Fruit fly (Drosophila melanogaster) whole organism, embryonic: ENCODE data around the gene galectin.

ENCODE experiments used
- Antp ChIP-seq: fragments of 200-800 bp; sonication (Bioruptor generic); optimal IDR thresholded peaks from 3 replicates; lab custom pipeline; 2016; ENCODE audit warnings: missing biosample characterization, missing genetic modification characterization
- Blimp-1 ChIP-seq: fragments of 200-800 bp; sonication (Bioruptor generic); optimal IDR thresholded peaks from 3 replicates; lab custom pipeline; 2018; ENCODE audit warnings: missing biosample characterization, missing genetic modification characterization, mild to moderate bottlenecking, moderate library complexity, missing genetic modification reagents
- CG10979 ChIP-seq: fragments of 200-800 bp; sonication (Bioruptor generic); optimal IDR thresholded peaks from 2 replicates; lab custom pipeline; 2018; ENCODE audit warnings: missing biosample characterization, mild to moderate bottlenecking, missing genetic modification characterization, moderate library complexity
- CG11085 ChIP-seq: fragments of 200-800 bp; sonication (Bioruptor generic); IDR thresholded peaks from 2 replicates; pipeline ENCODE4 v1.3.6; 2022; ENCODE audit warnings: missing biosample characterization, missing genetic modification characterization
- CG11696 ChIP-seq: fragments of 200-800 bp; sonication (Bioruptor generic); IDR thresholded peaks from 2 replicates; pipeline ENCODE4 v1.3.6; 2022; ENCODE audit warnings: missing biosample characterization, missing genetic modification characterization
- CG12299 ChIP-seq: fragments of 200-800 bp; sonication (Bioruptor generic); optimal IDR thresholded peaks from 2 replicates; lab custom pipeline; 2018; ENCODE audit warnings: missing biosample characterization, mild to moderate bottlenecking, missing genetic modification characterization
- CG13123 ChIP-seq: fragments of 200-800 bp; sonication (Bioruptor generic); optimal IDR thresholded peaks from 2 replicates; lab custom pipeline; 2016; ENCODE audit warnings: missing biosample characterization, missing genetic modification characterization
- CG13624 ChIP-seq: fragments of 200-800 bp; sonication (Bioruptor generic); optimal IDR thresholded peaks from 2 replicates; lab custom pipeline; 2016; ENCODE audit warnings: missing biosample characterization, missing genetic modification characterization
- CG13775 ChIP-seq: fragments of 200-800 bp; sonication (Bioruptor generic); optimal IDR thresholded peaks from 3 replicates; lab custom pipeline; 2017; ENCODE audit warnings: missing biosample characterization, mild to moderate bottlenecking, missing genetic modification characterization
- CG13894 ChIP-seq: fragments of 200-800 bp; sonication (Bioruptor generic); optimal IDR thresholded peaks from 3 replicates; lab custom pipeline; 2018; ENCODE audit warnings: missing biosample characterization, mild to moderate bottlenecking, missing genetic modification characterization, moderate library complexity
- CG14965 ChIP-seq: fragments of 200-800 bp; sonication (Bioruptor generic); optimal IDR thresholded peaks from 2 replicates; lab custom pipeline; 2016; ENCODE audit warnings: missing biosample characterization, missing genetic modification characterization, borderline replicate concordance
- CG17361 ChIP-seq: fragments of 200-800 bp; sonication (Bioruptor generic); IDR thresholded peaks from 3 replicates; pipeline ENCODE4 v1.3.6; 2022; ENCODE audit warnings: missing biosample characterization, missing genetic modification characterization
- CG2875 ChIP-seq: fragments of 200-800 bp; sonication (Bioruptor generic); optimal IDR thresholded peaks from 2 replicates; lab custom pipeline; 2017; ENCODE audit warnings: missing biosample characterization, mild to moderate bottlenecking, missing genetic modification characterization, missing genetic modification reagents
- CG30403 ChIP-seq: fragments of 200-800 bp; sonication (Bioruptor generic); optimal IDR thresholded peaks from 3 replicates; lab custom pipeline; 2016; ENCODE audit warnings: missing biosample characterization, missing genetic modification characterization
- CG3726 ChIP-seq: fragments of 200-800 bp; sonication (Bioruptor generic); IDR thresholded peaks from 3 replicates; pipeline ENCODE4, ENCODE4 v1.3.6; 2022; ENCODE audit warnings: missing biosample characterization, missing genetic modification characterization
- CG3995 ChIP-seq: fragments of 200-800 bp; sonication (Bioruptor generic); optimal IDR thresholded peaks from 3 replicates; lab custom pipeline; 2016; ENCODE audit warnings: missing biosample characterization, missing genetic modification characterization
- CG4328 ChIP-seq: fragments of 200-800 bp; sonication (Bioruptor generic); optimal IDR thresholded peaks from 3 replicates; lab custom pipeline; 2017; ENCODE audit warnings: missing biosample characterization, missing genetic modification reagents, missing genetic modification characterization
- CG4820 ChIP-seq: fragments of 200-800 bp; sonication (Bioruptor generic); optimal IDR thresholded peaks from 3 replicates; lab custom pipeline; 2016; ENCODE audit warnings: missing biosample characterization, missing genetic modification characterization
- CG5245 ChIP-seq: fragments of 200-800 bp; sonication (Bioruptor generic); optimal IDR thresholded peaks from 3 replicates; lab custom pipeline; 2016; ENCODE audit warnings: missing biosample characterization, missing genetic modification characterization
- CG6175 ChIP-seq: fragments of 200-800 bp; sonication (Bioruptor generic); IDR thresholded peaks from 3 replicates; pipeline ENCODE4 v1.3.6; 2022; ENCODE audit warnings: missing biosample characterization, missing genetic modification characterization
- CG7745 ChIP-seq: fragments of 200-800 bp; sonication (Bioruptor generic); optimal IDR thresholded peaks from 2 replicates; lab custom pipeline; 2018; ENCODE audit warnings: missing biosample characterization, mild to moderate bottlenecking, missing genetic modification characterization, moderate library complexity
- CG8089 ChIP-seq: fragments of 200-800 bp; sonication (Bioruptor generic); optimal IDR thresholded peaks from 3 replicates; lab custom pipeline; 2016; ENCODE audit warnings: missing biosample characterization, missing genetic modification characterization
- CG8478 ChIP-seq: fragments of >200 bp; optimal IDR thresholded peaks from 2 replicates; lab custom pipeline; 2018
- Dfd ChIP-seq, 2 experiments: fragments of >200 bp; optimal IDR thresholded peaks; 2 replicates each; lab custom pipeline; 2017; ENCODE audit warnings: missing biosample characterization in 2 of 2, missing genetic modification characterization in 2 of 2
- Dip2 ChIP-seq: fragments of 200-800 bp; sonication (Bioruptor generic); IDR thresholded peaks from 2 replicates; pipeline ENCODE4 v1.3.6; 2022; ENCODE audit warnings: missing biosample characterization, missing genetic modification characterization
- Optix ChIP-seq: fragments of 200-800 bp; sonication (Bioruptor generic); IDR thresholded peaks from 3 replicates; pipeline ENCODE4 v1.3.6; 2022; ENCODE audit warnings: missing biosample characterization, missing genetic modification characterization
- Ptx1 ChIP-seq: fragments of 200-800 bp; sonication (Bioruptor generic); IDR thresholded peaks from 2 replicates; pipeline ENCODE4 v1.3.6; 2022; ENCODE audit warnings: missing biosample characterization, missing genetic modification characterization
- Xbp1 ChIP-seq: fragments of 200-800 bp; sonication (Bioruptor generic); optimal IDR thresholded peaks from 3 replicates; lab custom pipeline; 2016; ENCODE audit warnings: missing biosample characterization, mild to moderate bottlenecking, missing genetic modification characterization
- YL-1 ChIP-seq: fragments of 200-800 bp; sonication (Bioruptor generic); optimal IDR thresholded peaks from 3 replicates; lab custom pipeline; 2017; ENCODE audit warnings: missing biosample characterization, mild to moderate bottlenecking, missing genetic modification characterization
- aop ChIP-seq: fragments of 200-800 bp; sonication (Bioruptor generic); IDR thresholded peaks from 2 replicates; pipeline ENCODE4 v1.3.6; 2022; ENCODE audit warnings: missing biosample characterization, missing genetic modification characterization
- ara ChIP-seq: fragments of 200-800 bp; sonication (Bioruptor generic); IDR thresholded peaks from 2 replicates; pipeline ENCODE4 v1.3.6; 2022; ENCODE audit warnings: missing biosample characterization, missing genetic modification characterization
- bab2 ChIP-seq: fragments of 200-800 bp; sonication (Bioruptor generic); optimal IDR thresholded peaks from 2 replicates; lab custom pipeline; 2016; ENCODE audit warnings: missing biosample characterization, missing genetic modification characterization
- cato ChIP-seq: fragments of 200-800 bp; sonication (Bioruptor generic); optimal IDR thresholded peaks from 2 replicates; lab custom pipeline; 2016; ENCODE audit warnings: missing biosample characterization, missing genetic modification characterization, borderline replicate concordance
- crc ChIP-seq: fragments of 200-800 bp; sonication (Bioruptor generic); optimal IDR thresholded peaks from 2 replicates; lab custom pipeline; 2016; ENCODE audit warnings: missing biosample characterization, missing genetic modification characterization
- cwo ChIP-seq: fragments of 200-800 bp; sonication (Bioruptor generic); optimal IDR thresholded peaks from 3 replicates; lab custom pipeline; 2017; ENCODE audit warnings: missing biosample characterization, missing genetic modification characterization, mild to moderate bottlenecking, moderate library complexity, missing genetic modification reagents
- dan ChIP-seq: fragments of 200-800 bp; sonication (Bioruptor generic); IDR thresholded peaks from 2 replicates; pipeline ENCODE4 v1.3.6; 2022; ENCODE audit warnings: missing biosample characterization, missing genetic modification characterization
- dm ChIP-seq: fragments of 200-800 bp; sonication (Bioruptor generic); optimal IDR thresholded peaks from 3 replicates; lab custom pipeline; 2016; ENCODE audit warnings: missing biosample characterization, missing genetic modification characterization
- ewg ChIP-seq: fragments of 200-800 bp; sonication (Bioruptor generic); optimal IDR thresholded peaks from 3 replicates; lab custom pipeline; 2017; ENCODE audit warnings: mild to moderate bottlenecking, missing biosample characterization, missing genetic modification reagents, missing genetic modification characterization
- gfzf ChIP-seq: fragments of 200-800 bp; sonication (Bioruptor generic); optimal IDR thresholded peaks from 2 replicates; lab custom pipeline; 2016; ENCODE audit warnings: missing biosample characterization, mild to moderate bottlenecking, missing genetic modification characterization, moderate library complexity
- ham ChIP-seq: fragments of 200-800 bp; sonication (Bioruptor generic); IDR thresholded peaks from 2 replicates; pipeline ENCODE4 v1.3.6; 2022; ENCODE audit warnings: missing biosample characterization, missing genetic modification characterization
- hth ChIP-seq: fragments of >200 bp; optimal IDR thresholded peaks from 2 replicates; lab custom pipeline; 2017; ENCODE audit warnings: inconsistent platforms
- lbe ChIP-seq: fragments of 200-800 bp; sonication (Bioruptor generic); optimal IDR thresholded peaks from 2 replicates; lab custom pipeline; 2016; ENCODE audit warnings: missing biosample characterization, mild to moderate bottlenecking, missing genetic modification characterization
- lov ChIP-seq, 2 experiments: fragments of 200-800 bp in 1 of 2; fragments of >200 bp in 1 of 2; sonication (Bioruptor generic) in 1 of 2; IDR thresholded peaks in 1 of 2; optimal IDR thresholded peaks in 1 of 2; 2 replicates in 1 of 2; 3 replicates in 1 of 2; pipeline versions ENCODE4 v1.3.6 to Lab custom; 2017 to 2022; ENCODE audit warnings: missing biosample characterization in 1 of 2, missing genetic modification characterization in 1 of 2
- nau ChIP-seq: fragments of 200-800 bp; sonication (Bioruptor generic); optimal IDR thresholded peaks from 3 replicates; lab custom pipeline; 2017; ENCODE audit warnings: missing biosample characterization, mild to moderate bottlenecking, missing genetic modification characterization, missing genetic modification reagents
- repo ChIP-seq: fragments of 200-800 bp; sonication (Bioruptor generic); optimal IDR thresholded peaks from 2 replicates; lab custom pipeline; 2016; ENCODE audit warnings: missing biosample characterization, missing genetic modification characterization
- salm ChIP-seq: fragments of 200-800 bp; sonication (Bioruptor generic); optimal IDR thresholded peaks from 2 replicates; lab custom pipeline; 2018; ENCODE audit warnings: missing biosample characterization, mild to moderate bottlenecking, missing genetic modification characterization
- so ChIP-seq: fragments of 200-800 bp; sonication (Bioruptor generic); IDR thresholded peaks from 3 replicates; pipeline ENCODE4 v1.3.6; 2022; ENCODE audit warnings: missing biosample characterization, missing genetic modification characterization
- tin ChIP-seq: fragments of 200-800 bp; sonication (Bioruptor generic); optimal IDR thresholded peaks from 3 replicates; lab custom pipeline; 2016; ENCODE audit warnings: missing biosample characterization, missing genetic modification characterization
- unpg ChIP-seq: fragments of 200-800 bp; sonication (Bioruptor generic); optimal IDR thresholded peaks from 3 replicates; lab custom pipeline; 2018; ENCODE audit warnings: missing biosample characterization, mild to moderate bottlenecking, missing genetic modification characterization, moderate library complexity
- vnd ChIP-seq: fragments of 200-800 bp; sonication (Bioruptor generic); IDR thresholded peaks from 3 replicates; pipeline ENCODE4 v1.3.6; 2022; ENCODE audit warnings: missing biosample characterization, missing genetic modification characterization; ENCODE audit not compliant: partially characterized antibody
- zen ChIP-seq: fragments of 200-800 bp; sonication (Bioruptor generic); optimal IDR thresholded peaks from 3 replicates; lab custom pipeline; 2018; ENCODE audit warnings: missing biosample characterization, mild to moderate bottlenecking, missing genetic modification characterization, moderate library complexity

galectin gene

DNA sequence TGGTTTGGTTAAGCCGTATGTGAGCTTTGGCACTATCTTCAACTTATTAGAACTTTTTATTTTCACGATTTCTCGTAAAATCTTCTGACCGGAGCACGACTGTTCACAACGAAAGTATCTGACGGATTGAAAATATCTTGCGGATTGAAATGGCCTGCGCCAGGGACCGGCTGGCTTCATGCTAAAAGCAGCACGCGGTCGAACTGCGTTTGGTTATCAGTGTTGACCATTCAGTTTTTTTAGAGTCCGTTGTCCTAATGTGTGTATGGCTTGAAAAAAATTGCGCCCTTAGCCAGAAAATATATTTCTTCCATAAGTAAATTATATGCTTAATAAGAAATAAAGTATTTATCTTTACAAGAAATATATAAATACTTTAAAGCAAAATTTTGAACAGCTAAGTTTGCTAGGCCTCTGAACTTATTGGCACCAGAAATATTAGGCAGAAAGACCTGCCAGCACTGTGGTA, 15.7 kb downstream of the galectin start, which contains the start of gene net (continued):
- TF ChIP-seq CG13123 (GFP tag; lab: Kevin White, UChicago) (no peak), CG17361 (GFP tag; lab: Robert Waterston, UW) (peak; percentile 77), salm (tag; lab: Kevin White, UChicago) (peak; percentile 70), CG11085 (GFP tag; lab: Robert Waterston, UW) (no peak), so (GFP tag; lab: Robert Waterston, UW) (no peak), CG30403 (GFP tag; lab: Kevin White, UChicago) (peak; percentile 73), unpg (peak; percentile 63), ara (GFP tag; lab: Robert Waterston, UW) (peak; percentile 58; the same call in 1 of the 2 replicates), nau (peak; percentile 77), CG11696 (GFP tag; lab: Robert Waterston, UW) (no peak), CG13624 (GFP tag; lab: Kevin White, UChicago) (no peak), CG3726 (GFP tag; lab: Robert Waterston, UW) (no peak), CG7745 (tag; lab: Kevin White, UChicago) (no peak), CG3995 (GFP tag; lab: Kevin White, UChicago) (peak; percentile 27), CG2875 (GFP tag; lab: Kevin White, UChicago) (peak; percentile 18), CG6175 (GFP tag; lab: Robert Waterston, UW) (no peak), CG12299 (peak; percentile 72), Xbp1 (GFP tag; lab: Kevin White, UChicago) (peak; percentile 54), crc (GFP tag; lab: Kevin White, UChicago) (no peak), dan (GFP tag; lab: Robert Waterston, UW) (no peak), gfzf (GFP tag; lab: Kevin White, UChicago) (no peak), CG8089 (GFP tag; lab: Kevin White, UChicago) (no peak), CG8478 (lab: Kevin White, UChicago) (no peak), tin (GFP tag; lab: Kevin White, UChicago) (peak; percentile 26), lov (optimal IDR thresholded peaks at IDR 0.05; lab: Kevin White, UChicago) (no peak), lov (GFP tag; IDR thresholded peaks at IDR 0.05; lab: Robert Waterston, UW) (0 out of 3 replicates have a peak, but pooled peaks have one; percentile 61), Dip2 (no peak), CG4820 (GFP tag; lab: Kevin White, UChicago) (peak; percentile 21), CG14965 (GFP tag; lab: Kevin White, UChicago) (no peak), CG13775 (GFP tag; lab: Kevin White, UChicago) (peak; percentile 59), repo (GFP tag; lab: Kevin White, UChicago) (no peak), ham (no peak), CG4328 (peak; percentile 74), CG13894 (tag; lab: Kevin White, UChicago) (peak; percentile 85), hth (no peak), cato (GFP tag; lab: Kevin White, UChicago) (no peak), Dfd (GFP tag; optimal IDR thresholded peaks at IDR 0.05; lab: Kevin White, UChicago) (no peak), bab2 (GFP tag; lab: Kevin White, UChicago) (no peak), vnd (GFP tag; lab: Robert Waterston, UW) (no peak), CG10979 (tag; lab: Kevin White, UChicago) (peak; percentile 61), Ptx1 (GFP tag; lab: Robert Waterston, UW) (peak; percentile 26; the same call in 1 of the 2 replicates), dm (GFP tag; lab: Kevin White, UChicago) (peak; percentile 15), zen (tag; lab: Kevin White, UChicago) (peak; percentile 49), YL-1 (GFP tag; lab: Kevin White, UChicago) (peak; percentile 27), ewg (GFP tag; lab: Kevin White, UChicago) (peak; percentile 38), aop (GFP tag; lab: Robert Waterston, UW) (no peak), Blimp-1 (GFP tag; lab: Kevin White, UChicago) (peak; percentile 47), lbe (GFP tag; lab: Kevin White, UChicago) (peak; percentile 56), CG5245 (GFP tag; lab: Kevin White, UChicago) (no peak), Optix (GFP tag; lab: Robert Waterston, UW) (no peak), cwo (peak; percentile 73), Antp (GFP tag; lab: Kevin White, UChicago) (no peak)
